Fruit fly (Drosophila melanogaster): Measurements from ENCODE around the gene Pur-alpha.

Gene Pur-alpha

DNA sequence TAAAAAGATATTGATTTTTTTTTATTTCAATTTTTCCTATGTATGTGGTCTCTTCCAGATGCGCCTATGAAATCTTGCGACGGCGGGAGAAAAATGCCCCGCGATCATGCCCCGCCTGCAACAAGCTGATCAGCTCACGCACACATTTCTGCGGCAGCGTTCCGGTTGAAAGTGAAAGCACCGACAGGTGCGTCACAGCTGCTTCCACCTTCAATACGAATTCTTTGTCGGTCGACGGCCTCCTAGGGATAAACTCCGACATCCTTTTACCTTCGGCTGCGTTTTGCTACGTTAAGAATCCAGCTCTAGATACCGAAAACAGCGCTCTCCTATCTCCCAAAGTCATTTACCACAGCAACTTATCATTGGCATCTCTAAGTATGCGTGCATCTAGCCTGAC lies 30.7 kb downstream of the Pur-alpha start:
- no peak for TF ChIP-seq CG34367 (tag; optimal IDR thresholded peaks at IDR 0.05)
- TF ChIP-seq CG17806 (tag; optimal IDR thresholded peaks at IDR 0.05), result no peak
- TF ChIP-seq CG4496 (GFP tag; IDR thresholded peaks at IDR 0.05), result no peak
- TF ChIP-seq CG14655 (GFP tag; optimal IDR thresholded peaks at IDR 0.05), result no peak
- TF ChIP-seq CG9948 (tag; optimal IDR thresholded peaks at IDR 0.05), result no peak
- no peak for TF ChIP-seq fd96Ca (GFP tag; IDR thresholded peaks at IDR 0.05)
- TF ChIP-seq Pif1B (GFP tag; optimal IDR thresholded peaks at IDR 0.05), result no peak
- TF ChIP-seq CG8301 (tag; optimal IDR thresholded peaks at IDR 0.05), result no peak
- TF ChIP-seq CG32121 (GFP tag; IDR thresholded peaks at IDR 0.05), result no peak
- TF ChIP-seq Ets98B (GFP tag; IDR thresholded peaks at IDR 0.05), result no peak
- TF ChIP-seq CG13204 (GFP tag; optimal IDR thresholded peaks at IDR 0.05), result no peak
- TF ChIP-seq CG12605 (GFP tag; IDR thresholded peaks at IDR 0.05), result no peak

DNA sequence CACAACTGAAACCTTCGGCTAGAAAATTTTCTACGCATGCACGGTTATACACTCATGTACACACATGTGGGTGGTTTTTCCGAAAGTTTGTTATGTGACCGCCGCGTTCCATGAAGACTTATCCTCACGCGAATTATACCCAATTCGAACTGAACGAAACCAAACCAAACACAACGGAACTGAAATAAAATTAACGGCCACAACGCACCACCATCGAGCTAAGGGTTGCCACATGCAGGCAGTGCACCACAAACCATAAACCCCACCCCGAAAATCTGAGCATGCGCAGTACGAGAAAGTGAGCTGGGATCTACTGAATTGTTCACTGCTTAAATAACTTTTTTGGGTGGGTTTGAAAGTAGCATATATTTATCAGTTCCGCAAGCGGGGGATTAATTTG lies 49.7 kb downstream of the Pur-alpha start, which contains the start of gene onecut:
Gene onecut, minus strand, starts transcription at position 152 of the 400 bp plus-strand sequence.
- TF ChIP-seq D1 (tag; optimal IDR thresholded peaks at IDR 0.05), result no peak
- TF ChIP-seq Ets98B (GFP tag; IDR thresholded peaks at IDR 0.05), result no peak

dm6 chr4:610398-611319 lies 52.8 kb downstream of the Pur-alpha start, which contains the start of gene Eph:
Eph (plus strand) TSS chr4:610684.
- no peak for TF ChIP-seq rn (GFP tag; IDR thresholded peaks at IDR 0.05)
- peak; percentile 7 for TF ChIP-seq Pif1B (GFP tag; optimal IDR thresholded peaks at IDR 0.05)
- TF ChIP-seq CG13204 (GFP tag; optimal IDR thresholded peaks at IDR 0.05), result no peak
- peak; percentile 38 for TF ChIP-seq CG8159 (tag; optimal IDR thresholded peaks at IDR 0.05)
- no peak for TF ChIP-seq CG17806 (tag; optimal IDR thresholded peaks at IDR 0.05)
- TF ChIP-seq CG9948 (tag; optimal IDR thresholded peaks at IDR 0.05), result no peak
- TF ChIP-seq CG4496 (GFP tag; IDR thresholded peaks at IDR 0.05), result no peak

All from whole organism, pupa.